Worm (Caenorhabditis elegans): ENCODE measurements around the gene C06A6.7.

Gene C06A6.7

ce11 chrIV:7838426-7838825, at the start of gene C06A6.7:
C06A6.7 (minus strand) TSS chrIV:7838526.
- no peak for TF ChIP-seq aly-1 (tag; optimal IDR thresholded peaks at IDR 0.05)
- TF ChIP-seq flt-1 (GFP tag; IDR thresholded peaks at IDR 0.05) = no peak
- TF ChIP-seq hnd-1 (tag; optimal IDR thresholded peaks at IDR 0.05) = no peak
- TF ChIP-seq sea-1 (GFP tag; conservative IDR thresholded peaks at IDR 0.05) = no peak
- TF ChIP-seq ceh-36 (tag; optimal IDR thresholded peaks at IDR 0.05) = no peak
- TF ChIP-seq ets-7 (tag; optimal IDR thresholded peaks at IDR 0.05) = no peak
- no peak for TF ChIP-seq B0310.2 (tag; optimal IDR thresholded peaks at IDR 0.05)
- TF ChIP-seq tbx-37 (GFP tag; conservative IDR thresholded peaks at IDR 0.05) = no peak
- TF ChIP-seq hmbx-1 (tag; optimal IDR thresholded peaks at IDR 0.05) = no peak
- no peak for TF ChIP-seq ceh-13 (GFP tag; optimal IDR thresholded peaks at IDR 0.05)
- no peak for TF ChIP-seq scrt-1 (GFP tag; IDR thresholded peaks at IDR 0.05)
- TF ChIP-seq pes-1 (GFP tag; IDR thresholded peaks at IDR 0.05) = no peak
- TF ChIP-seq tbx-11 (GFP tag; IDR thresholded peaks at IDR 0.05) = no peak
- no peak for TF ChIP-seq F13C5.2 (tag; optimal IDR thresholded peaks at IDR 0.05)
- no peak for TF ChIP-seq tra-4 (tag; optimal IDR thresholded peaks at IDR 0.05)

ce11 chrIV:7881726-7882125, 43.4 kb upstream of the C06A6.7 start, which contains the start of gene atic-1:
atic-1 (plus strand) TSS chrIV:7882026.
- TF ChIP-seq sea-1 (GFP tag; conservative IDR thresholded peaks at IDR 0.05) (no peak), hnd-1 (tag; optimal IDR thresholded peaks at IDR 0.05) (no peak), pes-1 (GFP tag; IDR thresholded peaks at IDR 0.05) (no peak), hmg-4 (GFP tag; optimal IDR thresholded peaks at IDR 0.05) (no peak), ceh-13 (GFP tag; optimal IDR thresholded peaks at IDR 0.05) (no peak), scrt-1 (GFP tag; IDR thresholded peaks at IDR 0.05) (no peak), tra-4 (tag; optimal IDR thresholded peaks at IDR 0.05) (no peak), B0310.2 (tag; optimal IDR thresholded peaks at IDR 0.05) (no peak), F13C5.2 (tag; optimal IDR thresholded peaks at IDR 0.05) (no peak), tbx-37 (GFP tag; conservative IDR thresholded peaks at IDR 0.05) (no peak), ceh-36 (tag; optimal IDR thresholded peaks at IDR 0.05) (no peak), ets-7 (tag; optimal IDR thresholded peaks at IDR 0.05) (no peak), aly-1 (tag; optimal IDR thresholded peaks at IDR 0.05) (no peak), tbx-11 (GFP tag; IDR thresholded peaks at IDR 0.05) (no peak), flt-1 (GFP tag; IDR thresholded peaks at IDR 0.05) (no peak), ama-1 (optimal IDR thresholded peaks at IDR 0.05) (no peak), hmbx-1 (tag; optimal IDR thresholded peaks at IDR 0.05) (no peak)

ce11 chrIV:7881166-7881565, 42.8 kb upstream of the C06A6.7 start:
- TF ChIP-seq flt-1 (GFP tag; IDR thresholded peaks at IDR 0.05) = no peak
- no peak for TF ChIP-seq B0310.2 (tag; optimal IDR thresholded peaks at IDR 0.05)
- TF ChIP-seq F13C5.2 (tag; optimal IDR thresholded peaks at IDR 0.05) = no peak
- TF ChIP-seq tbx-11 (GFP tag; IDR thresholded peaks at IDR 0.05) = no peak
- TF ChIP-seq ets-7 (tag; optimal IDR thresholded peaks at IDR 0.05) = no peak
- no peak for TF ChIP-seq hmbx-1 (tag; optimal IDR thresholded peaks at IDR 0.05)
- TF ChIP-seq ceh-13 (GFP tag; optimal IDR thresholded peaks at IDR 0.05) = no peak
- TF ChIP-seq tra-4 (tag; optimal IDR thresholded peaks at IDR 0.05) = no peak
- TF ChIP-seq hnd-1 (tag; optimal IDR thresholded peaks at IDR 0.05) = no peak
- TF ChIP-seq sea-1 (GFP tag; conservative IDR thresholded peaks at IDR 0.05) = no peak
- no peak for TF ChIP-seq aly-1 (tag; optimal IDR thresholded peaks at IDR 0.05)
- no peak for TF ChIP-seq tbx-37 (GFP tag; conservative IDR thresholded peaks at IDR 0.05)
- no peak for TF ChIP-seq scrt-1 (GFP tag; IDR thresholded peaks at IDR 0.05)
- no peak for TF ChIP-seq hmg-4 (GFP tag; optimal IDR thresholded peaks at IDR 0.05)
- TF ChIP-seq pes-1 (GFP tag; IDR thresholded peaks at IDR 0.05) = no peak
- TF ChIP-seq ceh-36 (tag; optimal IDR thresholded peaks at IDR 0.05) = no peak
- TF ChIP-seq ama-1 (optimal IDR thresholded peaks at IDR 0.05) = no peak

ce11 chrIV:7879017-7879416, 40.7 kb upstream of the C06A6.7 start, which contains the start of gene srt-73:
srt-73 (plus strand) TSS chrIV:7879317.
- TF ChIP-seq hmg-4 (GFP tag; optimal IDR thresholded peaks at IDR 0.05) (no peak), F13C5.2 (tag; optimal IDR thresholded peaks at IDR 0.05) (no peak), tbx-37 (GFP tag; conservative IDR thresholded peaks at IDR 0.05) (no peak), scrt-1 (GFP tag; IDR thresholded peaks at IDR 0.05) (no peak), B0310.2 (tag; optimal IDR thresholded peaks at IDR 0.05) (no peak), tbx-11 (GFP tag; IDR thresholded peaks at IDR 0.05) (no peak), hnd-1 (tag; optimal IDR thresholded peaks at IDR 0.05) (no peak), ets-7 (tag; optimal IDR thresholded peaks at IDR 0.05) (no peak), hmbx-1 (tag; optimal IDR thresholded peaks at IDR 0.05) (no peak), sea-1 (GFP tag; conservative IDR thresholded peaks at IDR 0.05) (no peak), pes-1 (GFP tag; IDR thresholded peaks at IDR 0.05) (no peak), ceh-13 (GFP tag; optimal IDR thresholded peaks at IDR 0.05) (no peak), ceh-36 (tag; optimal IDR thresholded peaks at IDR 0.05) (no peak), tra-4 (tag; optimal IDR thresholded peaks at IDR 0.05) (no peak), aly-1 (tag; optimal IDR thresholded peaks at IDR 0.05) (no peak), flt-1 (GFP tag; IDR thresholded peaks at IDR 0.05) (no peak), ama-1 (optimal IDR thresholded peaks at IDR 0.05) (no peak)

ce11 chrIV:7877781-7878180, 39.5 kb upstream of the C06A6.7 start, which contains the start of gene kin-26:
kin-26 (minus strand) TSS chrIV:7877881.
- TF ChIP-seq sea-1 (GFP tag; conservative IDR thresholded peaks at IDR 0.05) (no peak), ama-1 (optimal IDR thresholded peaks at IDR 0.05) (no peak), hnd-1 (tag; optimal IDR thresholded peaks at IDR 0.05) (no peak), ets-7 (tag; optimal IDR thresholded peaks at IDR 0.05) (no peak), hmg-4 (GFP tag; optimal IDR thresholded peaks at IDR 0.05) (no peak), pes-1 (GFP tag; IDR thresholded peaks at IDR 0.05) (no peak)

- TF ChIP-seq ets-7 (tag; optimal IDR thresholded peaks at IDR 0.05) (no peak), aly-1 (tag; optimal IDR thresholded peaks at IDR 0.05) (no peak), tbx-37 (GFP tag; conservative IDR thresholded peaks at IDR 0.05) (no peak), flt-1 (GFP tag; IDR thresholded peaks at IDR 0.05) (no peak), hnd-1 (tag; optimal IDR thresholded peaks at IDR 0.05) (no peak), F13C5.2 (tag; optimal IDR thresholded peaks at IDR 0.05) (no peak), tra-4 (tag; optimal IDR thresholded peaks at IDR 0.05) (no peak), scrt-1 (GFP tag; IDR thresholded peaks at IDR 0.05) (no peak), pes-1 (GFP tag; IDR thresholded peaks at IDR 0.05) (no peak), tbx-11 (GFP tag; IDR thresholded peaks at IDR 0.05) (no peak), ceh-13 (GFP tag; optimal IDR thresholded peaks at IDR 0.05) (no peak)
These were observed 38.9 kb upstream of the C06A6.7 start for ce11 chrIV:7877255-7877654.

ce11 chrIV:7870451-7870850, 32.1 kb upstream of the C06A6.7 start, which contains the start of gene T06C10.3:
T06C10.3 (plus strand) TSS chrIV:7870751.
- no peak for TF ChIP-seq tbx-11 (GFP tag; IDR thresholded peaks at IDR 0.05)
- TF ChIP-seq tra-4 (tag; optimal IDR thresholded peaks at IDR 0.05) = no peak
- no peak for TF ChIP-seq hmg-4 (GFP tag; optimal IDR thresholded peaks at IDR 0.05)

All from whole organism, early embryonic.